Fruit fly (Drosophila melanogaster) whole organism, embryonic: ENCODE results near the gene Cyp28d2.

ENCODE experiments used
- B-H1 ChIP-seq: fragments of 200-800 bp; sonication (Bioruptor generic); IDR thresholded peaks from 3 replicates; pipeline ENCODE4 v1.3.6; 2022; ENCODE audit warnings: missing biosample characterization, missing genetic modification characterization
- CG10209 ChIP-seq: fragments of 200-800 bp; sonication (Bioruptor generic); optimal IDR thresholded peaks from 3 replicates; lab custom pipeline; 2017; ENCODE audit warnings: missing biosample characterization, mild to moderate bottlenecking, missing genetic modification characterization, missing genetic modification reagents
- CG10321 ChIP-seq: fragments of 200-800 bp; sonication (Bioruptor generic); IDR thresholded peaks from 2 replicates; pipeline ENCODE4 v1.3.6; 2022; ENCODE audit warnings: missing biosample characterization, missing genetic modification characterization
- CG10654 ChIP-seq: fragments of 200-800 bp; sonication (Bioruptor generic); optimal IDR thresholded peaks from 2 replicates; lab custom pipeline; 2016; ENCODE audit warnings: missing biosample characterization, missing genetic modification characterization
- CG12942 ChIP-seq: fragments of 200-800 bp; sonication (Bioruptor generic); optimal IDR thresholded peaks from 3 replicates; lab custom pipeline; 2016; ENCODE audit warnings: missing biosample characterization, missing genetic modification characterization
- CG13296 ChIP-seq: fragments of 200-800 bp; sonication (Bioruptor generic); optimal IDR thresholded peaks from 3 replicates; lab custom pipeline; 2018; ENCODE audit warnings: missing biosample characterization, mild to moderate bottlenecking, missing genetic modification characterization
- CG13775 ChIP-seq: fragments of 200-800 bp; sonication (Bioruptor generic); optimal IDR thresholded peaks from 3 replicates; lab custom pipeline; 2017; ENCODE audit warnings: missing biosample characterization, mild to moderate bottlenecking, missing genetic modification characterization
- CG14860 ChIP-seq: fragments of 200-800 bp; sonication (Bioruptor generic); IDR thresholded peaks from 3 replicates; pipeline ENCODE4 v1.3.6; 2022; ENCODE audit warnings: missing biosample characterization, missing genetic modification characterization; ENCODE audit not compliant: partially characterized antibody
- CG15269 ChIP-seq: fragments of 200-800 bp; sonication (Bioruptor generic); optimal IDR thresholded peaks from 2 replicates; lab custom pipeline; 2018; ENCODE audit warnings: missing biosample characterization, mild to moderate bottlenecking, missing genetic modification characterization, moderate library complexity
- CG15601 ChIP-seq: fragments of 200-800 bp; sonication (Bioruptor generic); optimal IDR thresholded peaks from 3 replicates; lab custom pipeline; 2019; ENCODE audit warnings: missing biosample characterization, mild to moderate bottlenecking, missing genetic modification characterization, moderate library complexity
- CG17361 ChIP-seq: fragments of 200-800 bp; sonication (Bioruptor generic); IDR thresholded peaks from 3 replicates; pipeline ENCODE4 v1.3.6; 2022; ENCODE audit warnings: missing biosample characterization, missing genetic modification characterization
- CG18619 ChIP-seq: fragments of 200-800 bp; sonication (Bioruptor generic); optimal IDR thresholded peaks from 3 replicates; lab custom pipeline; 2017; ENCODE audit warnings: missing biosample characterization, mild to moderate bottlenecking, missing genetic modification characterization
- CG30020 ChIP-seq: fragments of 200-800 bp; optimal IDR thresholded peaks from 2 replicates; lab custom pipeline; 2019; ENCODE audit warnings: missing biosample characterization, mild to moderate bottlenecking, missing genetic modification characterization, moderate library complexity
- CG3407 ChIP-seq: fragments of 200-800 bp; sonication (Bioruptor generic); optimal IDR thresholded peaks from 2 replicates; lab custom pipeline; 2018; ENCODE audit warnings: missing biosample characterization, mild to moderate bottlenecking, missing genetic modification characterization
- CG4424 ChIP-seq: fragments of 200-800 bp; sonication (Bioruptor generic); optimal IDR thresholded peaks from 3 replicates; lab custom pipeline; 2016; ENCODE audit warnings: missing biosample characterization, missing genetic modification characterization
- CG4730 ChIP-seq: fragments of 200-800 bp; sonication (Bioruptor generic); IDR thresholded peaks from 2 replicates; pipeline ENCODE4 v1.3.6; 2022; ENCODE audit warnings: missing biosample characterization, missing genetic modification characterization
- CG6765 ChIP-seq: fragments of 200-800 bp; sonication (Bioruptor generic); optimal IDR thresholded peaks from 3 replicates; lab custom pipeline; 2017; ENCODE audit warnings: missing biosample characterization, mild to moderate bottlenecking, missing genetic modification characterization
- CG6791 ChIP-seq: fragments of 200-800 bp; sonication (Bioruptor generic); IDR thresholded peaks from 3 replicates; pipeline ENCODE4 v1.3.6; 2022; ENCODE audit warnings: missing biosample characterization, missing genetic modification characterization; ENCODE audit not compliant: partially characterized antibody
- CG7987 ChIP-seq: fragments of 200-800 bp; sonication (Bioruptor generic); optimal IDR thresholded peaks from 2 replicates; lab custom pipeline; 2018; ENCODE audit warnings: missing biosample characterization, mild to moderate bottlenecking, missing genetic modification characterization, moderate library complexity
- CG8478 ChIP-seq: fragments of >200 bp; optimal IDR thresholded peaks from 2 replicates; lab custom pipeline; 2018
- Dbx ChIP-seq: fragments of 200-800 bp; sonication (Bioruptor generic); IDR thresholded peaks from 3 replicates; pipeline ENCODE4 v1.3.6; 2022; ENCODE audit warnings: missing biosample characterization, missing genetic modification characterization
- Deaf1 ChIP-seq: fragments of 200-800 bp; optimal IDR thresholded peaks from 3 replicates; lab custom pipeline; 2019; ENCODE audit warnings: missing biosample characterization, mild to moderate bottlenecking, missing genetic modification characterization, moderate library complexity
- Dek ChIP-seq: fragments of 200-800 bp; sonication (Bioruptor generic); optimal IDR thresholded peaks from 3 replicates; lab custom pipeline; 2019; ENCODE audit warnings: missing biosample characterization, mild to moderate bottlenecking, missing genetic modification characterization, moderate library complexity
- ERR ChIP-seq: fragments of 200-800 bp; sonication (Bioruptor generic); optimal IDR thresholded peaks from 2 replicates; lab custom pipeline; 2016; ENCODE audit warnings: missing biosample characterization, missing genetic modification characterization
- Ets97D ChIP-seq: fragments of 200-800 bp; sonication (Bioruptor generic); optimal IDR thresholded peaks from 3 replicates; lab custom pipeline; 2016; ENCODE audit warnings: missing biosample characterization, missing genetic modification characterization
- H15 ChIP-seq: fragments of 200-800 bp; sonication (Bioruptor generic); IDR thresholded peaks from 3 replicates; pipeline ENCODE4 v1.3.6; 2022; ENCODE audit warnings: missing biosample characterization, missing genetic modification characterization
- H2.0 ChIP-seq: fragments of 200-800 bp; sonication (Bioruptor generic); IDR thresholded peaks from 2 replicates; pipeline ENCODE4 v1.3.6; 2022; ENCODE audit warnings: missing biosample characterization, missing genetic modification characterization
- Hr39 ChIP-seq: fragments of >200 bp; optimal IDR thresholded peaks from 2 replicates; lab custom pipeline; 2017
- Med ChIP-seq: fragments of 200-800 bp; sonication (Bioruptor generic); peaks from one replicate; lab custom pipeline; 2016; ENCODE audit warnings: missing biosample characterization, missing genetic modification characterization, mild to moderate bottlenecking, inconsistent platforms, moderate library complexity
- NC2α ChIP-seq: fragments of 200-800 bp; sonication (Bioruptor generic); optimal IDR thresholded peaks from 2 replicates; lab custom pipeline; 2016; ENCODE audit warnings: missing biosample characterization, missing genetic modification characterization
- Optix ChIP-seq: fragments of 200-800 bp; sonication (Bioruptor generic); IDR thresholded peaks from 3 replicates; pipeline ENCODE4 v1.3.6; 2022; ENCODE audit warnings: missing biosample characterization, missing genetic modification characterization
- Scr ChIP-seq: fragments of 200-800 bp; sonication (Bioruptor generic); IDR thresholded peaks from 2 replicates; pipeline ENCODE4 v1.3.6; 2022; ENCODE audit warnings: missing biosample characterization, missing genetic modification characterization; ENCODE audit not compliant: partially characterized antibody
- YL-1 ChIP-seq: fragments of 200-800 bp; sonication (Bioruptor generic); optimal IDR thresholded peaks from 3 replicates; lab custom pipeline; 2017; ENCODE audit warnings: missing biosample characterization, mild to moderate bottlenecking, missing genetic modification characterization
- ac ChIP-seq: fragments of 200-800 bp; sonication (Bioruptor generic); optimal IDR thresholded peaks from 3 replicates; lab custom pipeline; 2017; ENCODE audit warnings: missing biosample characterization, mild to moderate bottlenecking, missing genetic modification characterization
- chm ChIP-seq: fragments of 200-800 bp; sonication (Bioruptor generic); IDR thresholded peaks from 2 replicates; pipeline ENCODE4 v1.3.6; 2022; ENCODE audit warnings: missing biosample characterization, missing genetic modification characterization
- crc ChIP-seq: fragments of 200-800 bp; sonication (Bioruptor generic); optimal IDR thresholded peaks from 2 replicates; lab custom pipeline; 2016; ENCODE audit warnings: missing biosample characterization, missing genetic modification characterization
- eve ChIP-seq, 2 experiments: fragments of >200 bp; optimal IDR thresholded peaks; 2 replicates each; lab custom pipeline; 2017; ENCODE audit warnings: missing biosample characterization in 2 of 2, missing genetic modification characterization in 2 of 2
- fu2 ChIP-seq: fragments of 200-800 bp; sonication (Bioruptor generic); optimal IDR thresholded peaks from 2 replicates; lab custom pipeline; 2016; ENCODE audit warnings: missing biosample characterization, missing genetic modification characterization
- insv ChIP-seq, 2 experiments: fragments of 200-800 bp; sonication (Bioruptor generic); optimal IDR thresholded peaks; 3 replicates each; lab custom pipeline; 2016 to 2018; ENCODE audit warnings: missing biosample characterization in 2 of 2, missing genetic modification characterization in 2 of 2
- kah ChIP-seq: fragments of 200-800 bp; sonication (Bioruptor generic); optimal IDR thresholded peaks from 2 replicates; lab custom pipeline; 2018; ENCODE audit warnings: missing biosample characterization, mild to moderate bottlenecking, missing genetic modification characterization
- lilli ChIP-seq: fragments of 200-800 bp; sonication (Bioruptor generic); optimal IDR thresholded peaks from 3 replicates; lab custom pipeline; 2016; ENCODE audit warnings: missing biosample characterization, missing genetic modification characterization
- maf-S ChIP-seq: fragments of 200-800 bp; sonication (Bioruptor generic); optimal IDR thresholded peaks from 2 replicates; lab custom pipeline; 2016; ENCODE audit warnings: missing biosample characterization, missing genetic modification characterization
- mam ChIP-seq: fragments of 200-800 bp; sonication (Bioruptor generic); optimal IDR thresholded peaks from 3 replicates; lab custom pipeline; 2016; ENCODE audit warnings: missing biosample characterization, missing genetic modification characterization
- mld ChIP-seq: fragments of 200-800 bp; sonication (Bioruptor generic); IDR thresholded peaks from 3 replicates; pipeline ENCODE4 v1.3.6; 2022; ENCODE audit warnings: missing biosample characterization, missing genetic modification characterization; ENCODE audit not compliant: partially characterized antibody
- peb ChIP-seq: fragments of 200-800 bp; sonication (Bioruptor generic); IDR thresholded peaks from 2 replicates; pipeline ENCODE4 v1.3.6; 2022; ENCODE audit warnings: missing biosample characterization, missing genetic modification characterization
- pros ChIP-seq: fragments of 200-800 bp; sonication (Bioruptor generic); optimal IDR thresholded peaks from 3 replicates; lab custom pipeline; 2019; ENCODE audit warnings: missing biosample characterization, mild to moderate bottlenecking, missing genetic modification characterization, moderate library complexity
- sens-2 ChIP-seq: fragments of 200-800 bp; sonication (Bioruptor generic); IDR thresholded peaks from 2 replicates; pipeline ENCODE4 v1.3.6; 2022; ENCODE audit warnings: missing biosample characterization, missing genetic modification characterization
- seq ChIP-seq: fragments of 200-800 bp; sonication (Bioruptor generic); IDR thresholded peaks from 2 replicates; pipeline ENCODE4 v1.3.6; 2022; ENCODE audit warnings: missing biosample characterization, missing genetic modification characterization
- twi ChIP-seq: fragments of 200-800 bp; optimal IDR thresholded peaks from 2 replicates; lab custom pipeline; 2019; ENCODE audit warnings: missing biosample characterization, mild to moderate bottlenecking, missing genetic modification characterization, moderate library complexity

The Cyp28d2 gene

dm6 chr2L:5231437-5231836 is 24.4 kb downstream of the Cyp28d2 start (continued):
- no peak for TF ChIP-seq Dek (tag; lab: Kevin White, UChicago)
- TF ChIP-seq CG8478 (lab: Kevin White, UChicago): no peak
- no peak for TF ChIP-seq CG3407 (GFP tag; lab: Kevin White, UChicago)
- no peak for TF ChIP-seq NC2α (GFP tag; lab: Kevin White, UChicago)
- TF ChIP-seq kah (GFP tag; lab: Kevin White, UChicago): no peak
- no peak for TF ChIP-seq CG14860 (GFP tag; lab: Robert Waterston, UW)
- no peak for TF ChIP-seq fu2 (GFP tag; lab: Kevin White, UChicago)
- TF ChIP-seq CG18619 (GFP tag; lab: Kevin White, UChicago): no peak
- no peak for TF ChIP-seq Optix (GFP tag; lab: Robert Waterston, UW)
- no peak for TF ChIP-seq chm (GFP tag; lab: Robert Waterston, UW)
- TF ChIP-seq Deaf1 (tag; lab: Kevin White, UChicago): no peak
- TF ChIP-seq crc (GFP tag; lab: Kevin White, UChicago): no peak
- no peak for TF ChIP-seq ac (GFP tag; lab: Kevin White, UChicago)
- no peak for TF ChIP-seq peb
- no peak for TF ChIP-seq CG30020 (tag; lab: Kevin White, UChicago)
- peak; percentile 14 for TF ChIP-seq lilli (GFP tag; lab: Kevin White, UChicago)
- TF ChIP-seq YL-1 (GFP tag; lab: Kevin White, UChicago): no peak
- TF ChIP-seq Dbx (GFP tag; lab: Robert Waterston, UW): no peak
- TF ChIP-seq maf-S: no peak
- TF ChIP-seq CG15601 (tag; lab: Kevin White, UChicago): no peak
- TF ChIP-seq Scr (GFP tag; lab: Robert Waterston, UW): no peak
- no peak for TF ChIP-seq Hr39 (lab: Kevin White, UChicago)
- no peak for TF ChIP-seq CG10321
- no peak for TF ChIP-seq CG4424 (GFP tag; lab: Kevin White, UChicago)
- no peak for TF ChIP-seq CG10654 (GFP tag; lab: Kevin White, UChicago)
- 0 out of 2 replicates have a peak, but pooled peaks have one; percentile 31 for TF ChIP-seq H2.0
- TF ChIP-seq CG6765: no peak
- TF ChIP-seq CG17361: 0 out of 3 replicates have a peak, but pooled peaks have one; percentile 11
- TF ChIP-seq mam (GFP tag; lab: Kevin White, UChicago): no peak
- TF ChIP-seq, all 482 proteins: peak for 39

- TF ChIP-seq H15 (GFP tag; lab: Robert Waterston, UW) (0 out of 3 replicates have a peak, but pooled peaks have one; percentile 11), twi (tag; lab: Kevin White, UChicago) (peak; percentile 72), CG10209 (no peak), CG12942 (no peak), ERR (GFP tag; lab: Kevin White, UChicago) (no peak), pros (GFP tag; lab: Kevin White, UChicago) (no peak), Med (peak; percentile 72), Ets97D (GFP tag; lab: Kevin White, UChicago) (no peak)
- TF ChIP-seq, all 482 proteins: peak for 3
Measured at dm6 chr2L:5232175-5232574, 25.1 kb downstream of the Cyp28d2 start.

DNA sequence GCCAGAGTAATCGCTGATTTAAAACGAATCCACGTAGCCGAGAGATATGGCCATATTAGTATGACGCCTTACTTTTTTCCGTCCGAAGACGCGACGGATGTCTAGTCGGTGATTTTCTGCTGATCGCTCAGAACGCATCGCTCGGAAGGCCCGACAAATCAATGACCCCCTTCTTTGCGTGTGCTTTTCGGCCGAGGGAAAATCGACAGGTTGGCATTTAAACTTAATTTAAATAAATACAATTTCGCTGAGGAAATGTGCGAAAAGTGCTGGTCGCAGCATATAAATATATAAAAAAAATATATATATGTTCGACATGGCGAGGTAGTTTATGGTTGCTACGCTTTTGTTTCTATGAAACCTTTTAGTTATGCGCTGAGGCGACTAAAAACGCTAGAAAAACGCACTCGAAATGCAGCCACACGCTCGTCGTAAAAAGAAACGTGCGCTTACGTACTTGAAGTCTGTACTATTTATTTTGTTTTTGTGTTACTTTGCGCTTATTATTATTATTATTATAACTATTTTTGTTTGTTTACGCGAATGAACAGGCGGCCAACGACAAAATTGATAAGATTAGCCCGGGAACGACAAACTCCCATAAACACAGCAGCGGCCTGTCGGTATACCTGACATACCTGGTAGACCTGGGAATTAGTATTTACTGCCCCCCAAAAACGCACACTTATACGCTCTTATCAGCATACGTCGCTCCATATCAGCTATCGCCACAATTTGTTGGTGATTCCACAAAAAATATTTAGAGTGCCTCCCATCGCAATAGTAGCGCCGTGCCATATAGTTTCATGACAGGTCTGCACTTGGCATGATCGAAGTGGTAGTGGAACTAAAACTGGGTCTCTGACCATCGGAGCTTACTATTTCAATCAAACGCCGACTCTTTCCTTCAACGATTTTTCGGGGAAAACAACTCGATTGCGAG is 26.2 kb downstream of the Cyp28d2 start:
- TF ChIP-seq CG15269 (tag; lab: Kevin White, UChicago) (peak; percentile 38), CG6791 (GFP tag; lab: Robert Waterston, UW) (0 out of 3 replicates have a peak, but pooled peaks have one; percentile 24), eve (GFP tag; optimal IDR thresholded peaks at IDR 0.05; lab: Kevin White, UChicago) (peak in 1 of 2 experiments; percentile 1), seq (0 out of 2 replicates have a peak, but pooled peaks have one; percentile 12), CG13296 (GFP tag; lab: Kevin White, UChicago) (peak; percentile 38), CG13775 (GFP tag; lab: Kevin White, UChicago) (no peak), CG4730 (GFP tag; lab: Robert Waterston, UW) (no peak), CG7987 (GFP tag; lab: Kevin White, UChicago) (peak; percentile 23), sens-2 (0 out of 2 replicates have a peak, but pooled peaks have one; percentile 7), insv (GFP tag; optimal IDR thresholded peaks at IDR 0.05; lab: Kevin White, UChicago) (no peak), B-H1 (GFP tag; lab: Robert Waterston, UW) (no peak), mld (GFP tag; lab: Robert Waterston, UW) (0 out of 3 replicates have a peak, but pooled peaks have one; percentile 21)
